Worm (Caenorhabditis elegans): ENCODE results near the gene dod-24.

The dod-24 gene

DNA sequence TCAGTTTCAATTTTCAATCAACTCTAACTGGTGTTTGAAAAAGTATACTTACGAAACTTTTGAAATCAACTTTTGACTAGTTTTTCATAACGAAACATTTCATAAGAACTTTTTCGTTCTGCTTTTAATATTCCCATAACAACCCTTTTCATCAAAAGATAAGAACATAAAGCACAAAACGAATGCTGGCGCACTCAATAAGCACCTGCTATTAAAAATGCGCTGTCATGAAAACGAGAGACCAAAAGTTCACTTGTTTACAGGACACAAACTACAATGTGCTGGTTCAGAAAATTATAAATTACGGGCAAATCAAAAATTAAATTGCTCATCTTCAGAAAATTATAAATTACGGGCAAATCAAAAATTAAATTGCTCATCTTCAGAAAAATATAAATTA, 50.1 kb downstream of the dod-24 start:
- TF ChIP-seq W03F9.2 (tag; optimal IDR thresholded peaks at IDR 0.05) = no peak
- no peak for TF ChIP-seq him-1 (tag; optimal IDR thresholded peaks at IDR 0.05)
- no peak for TF ChIP-seq dao-5 (tag; optimal IDR thresholded peaks at IDR 0.05)

DNA sequence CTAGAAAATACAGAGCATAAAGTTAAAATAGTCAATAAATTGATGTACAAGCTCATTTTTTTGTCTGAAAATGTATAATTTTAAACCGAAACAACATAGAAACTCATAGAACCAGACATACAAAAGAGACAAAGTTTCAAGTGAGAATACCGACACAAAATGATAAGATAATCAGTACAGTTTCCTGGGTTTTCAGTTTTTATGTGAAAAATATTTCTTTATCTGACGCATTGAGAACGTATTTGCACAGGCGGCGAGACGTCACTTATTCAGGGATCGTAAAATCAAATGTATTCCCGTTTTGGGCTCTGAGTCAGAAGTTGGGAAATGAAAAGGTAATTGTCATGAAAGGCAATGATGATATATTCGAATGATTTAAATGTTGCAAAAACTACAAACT, 50.7 kb downstream of the dod-24 start, which contains the start of gene K08D8.6:
Gene K08D8.6 (minus strand): TSS at position 64 of the 400 bp plus-strand sequence.
- TF ChIP-seq W03F9.2 (tag; optimal IDR thresholded peaks at IDR 0.05) = no peak
- no peak for TF ChIP-seq dao-5 (tag; optimal IDR thresholded peaks at IDR 0.05)
- no peak for TF ChIP-seq him-1 (tag; optimal IDR thresholded peaks at IDR 0.05)
